Worm (Caenorhabditis elegans): ENCODE data around the gene R05D3.12.

ce11 chrIII:8331211-8331610, 49.5 kb upstream of the R05D3.12 start, which contains the start of gene iglr-2:
- TF ChIP-seq nhr-10 (tag; optimal IDR thresholded peaks at IDR 0.05) (no peak), mdl-1 (tag; optimal IDR thresholded peaks at IDR 0.05) (no peak), ctbp-1 (GFP tag; IDR thresholded peaks at IDR 0.05) (no peak), ama-1 (optimal IDR thresholded peaks at IDR 0.05) (no peak), nhr-76 (tag; optimal IDR thresholded peaks at IDR 0.05) (no peak), nhr-25 (tag; optimal IDR thresholded peaks at IDR 0.05; ENCODE audit: borderline replicate concordance, insufficient read depth) (no peak), daf-8 (GFP tag; IDR thresholded peaks at IDR 0.05) (no peak), unc-130 (GFP tag; optimal IDR thresholded peaks at IDR 0.05) (no peak), unc-62 (GFP tag; optimal IDR thresholded peaks at IDR 0.05 in 1 of 2) (no peak), unc-62 (tag; optimal IDR thresholded peaks at IDR 0.05) (no peak), zag-1 (tag; optimal IDR thresholded peaks at IDR 0.05) (no peak), lin-39 (tag; optimal IDR thresholded peaks at IDR 0.05) (no peak), nhr-77 (tag; optimal IDR thresholded peaks at IDR 0.05) (no peak), dmd-8 (GFP tag; IDR thresholded peaks at IDR 0.05) (no peak)
